Worm (Caenorhabditis elegans) whole organism, L2 larva: ENCODE data around the gene srlf-11.

Experiments used
- C34F6.9 ChIP-seq: fragments of 150-350 bp; optimal IDR thresholded peaks from 2 replicates; lab custom pipeline; 2014; ENCODE audit warnings: missing biosample characterization, missing genetic modification characterization
- F13H6.1 ChIP-seq: sonication (generic microtip); optimal IDR thresholded peaks from 2 replicates; lab custom pipeline; 2016; ENCODE audit warnings: missing genetic modification characterization, missing compliant biosample characterization
- R02D3.7 ChIP-seq: fragments of 150-350 bp; optimal IDR thresholded peaks from 2 replicates; lab custom pipeline; 2014; ENCODE audit warnings: missing biosample characterization, missing genetic modification characterization
- Y55F3AM.14 ChIP-seq: fragments of 200-800 bp; sonication (Bioruptor generic); optimal IDR thresholded peaks from 2 replicates; lab custom pipeline; 2018; ENCODE audit warnings: mild to moderate bottlenecking, missing genetic modification characterization, missing compliant biosample characterization
- alr-1 ChIP-seq: fragments of 150-350 bp; optimal IDR thresholded peaks from 2 replicates; lab custom pipeline; 2014; ENCODE audit warnings: missing biosample characterization, missing genetic modification characterization
- aly-2 ChIP-seq: fragments of 150-350 bp; optimal IDR thresholded peaks from 2 replicates; lab custom pipeline; 2014; ENCODE audit warnings: missing biosample characterization, missing genetic modification characterization
- ama-1 ChIP-seq: fragments of 150-350 bp; optimal IDR thresholded peaks from 2 replicates; lab custom pipeline; 2018; ENCODE audit warnings: inconsistent platforms
- blmp-1 ChIP-seq: sonication (generic microtip); optimal IDR thresholded peaks from 2 replicates; lab custom pipeline; 2017; ENCODE audit warnings: missing genetic modification characterization, mild to moderate bottlenecking, missing compliant biosample characterization, antibody characterized with exemption, moderate library complexity; ENCODE audit not compliant: insufficient read depth
- crh-2 ChIP-seq: sonication (generic microtip); optimal IDR thresholded peaks from 2 replicates; lab custom pipeline; 2017; ENCODE audit warnings: missing biosample characterization, missing genetic modification characterization
- dmd-4 ChIP-seq: sonication (generic microtip); optimal IDR thresholded peaks from 2 replicates; lab custom pipeline; 2017; ENCODE audit warnings: missing biosample characterization, missing genetic modification characterization
- elt-3 ChIP-seq: sonication (generic microtip); optimal IDR thresholded peaks from 2 replicates; lab custom pipeline; 2017; ENCODE audit warnings: missing biosample characterization, missing genetic modification characterization
- fos-1 ChIP-seq: fragments of 150-350 bp; optimal IDR thresholded peaks from 2 replicates; lab custom pipeline; 2014; ENCODE audit warnings: missing biosample characterization, missing genetic modification characterization
- gmeb-1 ChIP-seq: fragments of 150-350 bp; optimal IDR thresholded peaks from 2 replicates; lab custom pipeline; 2014; ENCODE audit warnings: missing biosample characterization, missing genetic modification characterization
- lin-11 ChIP-seq: fragments of 150-350 bp; sonication (generic microtip); optimal IDR thresholded peaks from 2 replicates; lab custom pipeline; 2014; ENCODE audit warnings: missing biosample characterization, missing genetic modification characterization, inconsistent platforms, mixed read lengths
- lin-13 ChIP-seq: fragments of 150-350 bp; optimal IDR thresholded peaks from 2 replicates; lab custom pipeline; 2014; ENCODE audit warnings: missing biosample characterization, missing genetic modification reagents, missing genetic modification characterization
- lin-39 ChIP-seq: fragments of 150-350 bp; optimal IDR thresholded peaks from 2 replicates; lab custom pipeline; 2014; ENCODE audit warnings: missing biosample characterization, missing genetic modification reagents, missing genetic modification characterization
- lsy-2 ChIP-seq, 2 experiments: fragments of 150-350 bp in 1 of 2; sonication (generic microtip) in 1 of 2; optimal IDR thresholded peaks; 2 replicates each; lab custom pipeline; 2014 to 2017; ENCODE audit warnings: missing biosample characterization in 2 of 2, missing genetic modification characterization in 2 of 2
- mab-5 ChIP-seq: fragments of 150-350 bp; optimal IDR thresholded peaks from 2 replicates; lab custom pipeline; 2014; ENCODE audit warnings: missing biosample characterization, missing genetic modification characterization
- mbf-1 ChIP-seq: sonication (generic microtip); optimal IDR thresholded peaks from 2 replicates; lab custom pipeline; 2017; ENCODE audit warnings: missing biosample characterization, missing genetic modification characterization
- nhr-10 ChIP-seq: sonication (generic microtip); optimal IDR thresholded peaks from 2 replicates; lab custom pipeline; 2017; ENCODE audit warnings: missing biosample characterization, missing genetic modification characterization
- nhr-11 ChIP-seq: fragments of 150-350 bp; optimal IDR thresholded peaks from 2 replicates; lab custom pipeline; 2014; ENCODE audit warnings: missing biosample characterization, missing genetic modification characterization
- nhr-12 ChIP-seq: fragments of 150-350 bp; optimal IDR thresholded peaks from 2 replicates; lab custom pipeline; 2014; ENCODE audit warnings: missing biosample characterization, missing genetic modification characterization
- nhr-21 ChIP-seq: fragments of 150-350 bp; optimal IDR thresholded peaks from 2 replicates; lab custom pipeline; 2014; ENCODE audit warnings: missing biosample characterization, missing genetic modification characterization
- nhr-23 ChIP-seq: fragments of 150-350 bp; optimal IDR thresholded peaks from 2 replicates; lab custom pipeline; 2014; ENCODE audit warnings: missing biosample characterization, missing genetic modification reagents, missing genetic modification characterization
- nhr-77 ChIP-seq: fragments of 150-350 bp; optimal IDR thresholded peaks from 2 replicates; lab custom pipeline; 2014; ENCODE audit warnings: missing biosample characterization, missing genetic modification characterization
- peb-1 ChIP-seq: fragments of 150-350 bp; optimal IDR thresholded peaks from 2 replicates; lab custom pipeline; 2014; ENCODE audit warnings: missing biosample characterization, missing genetic modification characterization
- sem-4 ChIP-seq: fragments of 150-350 bp; optimal IDR thresholded peaks from 2 replicates; lab custom pipeline; 2014; ENCODE audit warnings: missing biosample characterization, missing genetic modification reagents, missing genetic modification characterization
- skn-1 ChIP-seq: sonication (generic microtip); optimal IDR thresholded peaks from 2 replicates; lab custom pipeline; 2017; ENCODE audit warnings: missing biosample characterization, missing genetic modification characterization
- sma-3 ChIP-seq: sonication (generic microtip); optimal IDR thresholded peaks from 2 replicates; lab custom pipeline; 2016; ENCODE audit warnings: missing genetic modification reagents, missing genetic modification characterization, missing compliant biosample characterization
- sma-9 ChIP-seq, 2 experiments: fragments of 150-350 bp in 1 of 2; sonication (generic microtip) in 1 of 2; optimal IDR thresholded peaks; 2 replicates each; lab custom pipeline; 2014 to 2016; ENCODE audit warnings: missing genetic modification characterization in 2 of 2, mild to moderate bottlenecking in 1 of 2, missing biosample characterization in 1 of 2, missing compliant biosample characterization in 1 of 2, missing genetic modification reagents in 1 of 2, moderate library complexity in 1 of 2
- snpc-4 ChIP-seq: fragments of 150-350 bp; optimal IDR thresholded peaks from 2 replicates; lab custom pipeline; 2014; ENCODE audit warnings: missing biosample characterization, missing genetic modification characterization
- unc-39 ChIP-seq: fragments of 150-350 bp; optimal IDR thresholded peaks from 2 replicates; lab custom pipeline; 2014; ENCODE audit warnings: missing biosample characterization, missing genetic modification characterization
- unc-55 ChIP-seq: fragments of 150-350 bp; sonication (generic microtip); optimal IDR thresholded peaks from 3 replicates; lab custom pipeline; 2014; ENCODE audit warnings: missing biosample characterization, missing genetic modification reagents, missing genetic modification characterization
- unc-62 ChIP-seq: fragments of 150-350 bp; optimal IDR thresholded peaks from 2 replicates; lab custom pipeline; 2014; ENCODE audit warnings: missing biosample characterization, missing genetic modification reagents, missing genetic modification characterization
- zag-1 ChIP-seq: fragments of 150-350 bp; optimal IDR thresholded peaks from 2 replicates; lab custom pipeline; 2014; ENCODE audit warnings: missing biosample characterization, missing genetic modification characterization
- ztf-1 ChIP-seq: fragments of 200-800 bp; sonication (Bioruptor generic); conservative IDR thresholded peaks from 2 replicates; pipeline ENCODE4 v1.3.6; 2022; ENCODE audit warnings: missing genetic modification characterization, missing compliant biosample characterization
- ztf-11 ChIP-seq: sonication (generic microtip); optimal IDR thresholded peaks from 2 replicates; lab custom pipeline; 2017; ENCODE audit warnings: missing biosample characterization, missing genetic modification characterization

The srlf-11 gene

DNA sequence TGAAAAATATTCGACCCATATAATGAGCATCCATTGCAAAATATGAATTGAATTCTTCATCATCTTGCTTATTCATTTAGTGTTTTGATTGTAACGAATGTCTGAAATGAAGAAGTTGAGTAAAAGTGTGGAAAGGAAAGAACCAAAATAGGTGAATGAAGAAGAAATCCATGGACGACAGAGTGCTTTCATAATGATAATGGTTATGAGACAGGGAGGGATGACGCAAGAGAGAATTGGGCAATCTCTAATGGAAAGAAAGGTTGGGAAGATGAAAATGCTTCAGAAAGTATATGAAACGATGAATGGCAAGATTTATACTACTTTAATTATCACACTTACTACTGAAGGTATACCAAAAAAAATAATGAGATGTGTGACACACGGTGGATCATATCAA lies 18.5 kb upstream of the srlf-11 start, which contains the start of gene ZK596.3:
ZK596.3 (minus strand) TSS at position 101 of the 400 bp plus-strand sequence.
- TF ChIP-seq nhr-11 (tag; lab: Kevin White, UChicago) = no peak
- no peak for TF ChIP-seq nhr-23
- no peak for TF ChIP-seq lin-39 (tag; lab: Kevin White, UChicago)
- no peak for TF ChIP-seq sma-9 (GFP tag; optimal IDR thresholded peaks at IDR 0.05; lab: Kevin White, UChicago)
- TF ChIP-seq sma-9 (tag; optimal IDR thresholded peaks at IDR 0.05; lab: Kevin White, UChicago) = no peak
- no peak for TF ChIP-seq peb-1 (tag; lab: Kevin White, UChicago)
- TF ChIP-seq mbf-1 (tag; lab: Kevin White, UChicago) = no peak
- TF ChIP-seq ztf-1 = no peak
- no peak for TF ChIP-seq blmp-1
- TF ChIP-seq nhr-12 (tag; lab: Kevin White, UChicago) = no peak
- TF ChIP-seq F13H6.1 = no peak
- TF ChIP-seq snpc-4 (tag; lab: Kevin White, UChicago) = no peak
- no peak for TF ChIP-seq nhr-10
- TF ChIP-seq alr-1 = no peak
- no peak for TF ChIP-seq ama-1
- TF ChIP-seq lsy-2 (tag; optimal IDR thresholded peaks at IDR 0.05; lab: Kevin White, UChicago) = no peak
- no peak for TF ChIP-seq unc-39 (tag; lab: Kevin White, UChicago)
- no peak for TF ChIP-seq gmeb-1 (tag; lab: Kevin White, UChicago)

DNA sequence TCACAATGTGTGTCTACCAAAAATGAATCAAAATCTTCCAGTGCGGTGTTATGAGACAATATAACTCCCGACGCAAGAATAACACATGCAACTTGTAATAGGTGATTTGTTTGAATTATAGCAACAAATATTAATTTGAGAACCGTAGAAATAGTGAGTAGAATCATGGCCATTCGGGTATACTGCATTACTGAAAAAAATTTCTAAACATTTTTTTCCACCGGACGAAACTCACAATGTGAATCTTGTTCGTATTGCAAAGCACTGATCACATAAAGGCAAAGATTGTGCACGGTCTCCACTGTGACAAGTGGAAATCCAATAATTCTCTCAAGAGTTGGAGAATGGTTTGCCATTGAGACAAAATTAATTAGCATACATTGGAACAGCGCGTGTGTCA lies 16.7 kb upstream of the srlf-11 start:
- TF ChIP-seq unc-62 (GFP tag; lab: Kevin White, UChicago) = no peak
- TF ChIP-seq C34F6.9 (tag; lab: Kevin White, UChicago) = no peak
- no peak for TF ChIP-seq peb-1 (tag; lab: Kevin White, UChicago)
- no peak for TF ChIP-seq nhr-21 (tag; lab: Kevin White, UChicago)
- no peak for TF ChIP-seq nhr-23
- no peak for TF ChIP-seq fos-1 (tag; lab: Kevin White, UChicago)
- no peak for TF ChIP-seq mab-5

ce11 chrIV:10900083-10900482 lies 14.3 kb upstream of the srlf-11 start, which contains the start of gene srlf-30:
Gene srlf-30, plus strand, starts transcription at chrIV:10900383.
- TF ChIP-seq nhr-77 (tag; lab: Kevin White, UChicago) (no peak), sem-4 (tag; lab: Kevin White, UChicago) (no peak), F13H6.1 (no peak), dmd-4 (tag; lab: Kevin White, UChicago) (no peak), peb-1 (tag; lab: Kevin White, UChicago) (no peak), crh-2 (tag; lab: Kevin White, UChicago) (no peak), lin-13 (no peak), zag-1 (no peak), mab-5 (no peak), sma-3 (GFP tag; lab: Kevin White, UChicago) (no peak), R02D3.7 (no peak), unc-55 (no peak)

DNA sequence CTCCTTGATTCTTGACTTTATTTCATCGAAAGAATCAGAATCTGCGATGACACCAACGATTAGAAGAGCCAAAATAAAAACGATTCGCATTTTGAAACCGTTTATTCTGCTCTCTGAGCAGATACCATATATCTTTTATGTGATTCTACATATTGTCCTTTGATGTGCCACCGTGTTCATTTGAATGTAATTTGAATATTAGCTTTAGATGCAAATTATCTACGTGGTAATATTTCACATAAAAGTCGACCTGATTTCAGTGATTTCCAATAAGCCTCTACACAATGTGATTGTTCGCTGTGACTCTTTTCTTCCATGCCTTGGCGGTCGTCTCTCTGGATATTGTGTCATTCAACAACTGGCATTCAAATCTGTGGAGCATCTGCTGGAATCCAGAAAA lies 13.3 kb upstream of the srlf-11 start, which contains the start of the genes F13E9.9 and F13E9.19:
F13E9.9 (minus strand) TSS at position 101 of the 400 bp plus-strand sequence.
F13E9.19 (plus strand) TSS at position 316 of the 400 bp plus-strand sequence.
- TF ChIP-seq lin-39 (tag; lab: Kevin White, UChicago) = no peak
- no peak for TF ChIP-seq nhr-10
- TF ChIP-seq unc-39 (tag; lab: Kevin White, UChicago) = no peak
- no peak for TF ChIP-seq Y55F3AM.14 (GFP tag; lab: Kevin White, UChicago)
- no peak for TF ChIP-seq lin-11
- TF ChIP-seq sma-9 (GFP tag; optimal IDR thresholded peaks at IDR 0.05; lab: Kevin White, UChicago) = no peak
- TF ChIP-seq sma-9 (tag; optimal IDR thresholded peaks at IDR 0.05; lab: Kevin White, UChicago) = no peak
- TF ChIP-seq nhr-12 (tag; lab: Kevin White, UChicago) = no peak
- no peak for TF ChIP-seq elt-3 (tag; lab: Kevin White, UChicago)
- no peak for TF ChIP-seq fos-1 (tag; lab: Kevin White, UChicago)
- no peak for TF ChIP-seq C34F6.9 (tag; lab: Kevin White, UChicago)
- no peak for TF ChIP-seq aly-2 (tag; lab: Kevin White, UChicago)
- no peak for TF ChIP-seq lsy-2 (tag; optimal IDR thresholded peaks at IDR 0.05; lab: Kevin White, UChicago)
- no peak for TF ChIP-seq crh-2 (tag; lab: Kevin White, UChicago)
- no peak for TF ChIP-seq gmeb-1 (tag; lab: Kevin White, UChicago)
- no peak for TF ChIP-seq dmd-4 (tag; lab: Kevin White, UChicago)
- TF ChIP-seq ztf-11 = no peak
- TF ChIP-seq skn-1 (tag; lab: Kevin White, UChicago) = no peak
